Fruit fly (Drosophila melanogaster): ENCODE data around the gene CG13716.
A peak's percentile ranks its signal among the peaks of the same experiment; 100 is the strongest.

DNA sequence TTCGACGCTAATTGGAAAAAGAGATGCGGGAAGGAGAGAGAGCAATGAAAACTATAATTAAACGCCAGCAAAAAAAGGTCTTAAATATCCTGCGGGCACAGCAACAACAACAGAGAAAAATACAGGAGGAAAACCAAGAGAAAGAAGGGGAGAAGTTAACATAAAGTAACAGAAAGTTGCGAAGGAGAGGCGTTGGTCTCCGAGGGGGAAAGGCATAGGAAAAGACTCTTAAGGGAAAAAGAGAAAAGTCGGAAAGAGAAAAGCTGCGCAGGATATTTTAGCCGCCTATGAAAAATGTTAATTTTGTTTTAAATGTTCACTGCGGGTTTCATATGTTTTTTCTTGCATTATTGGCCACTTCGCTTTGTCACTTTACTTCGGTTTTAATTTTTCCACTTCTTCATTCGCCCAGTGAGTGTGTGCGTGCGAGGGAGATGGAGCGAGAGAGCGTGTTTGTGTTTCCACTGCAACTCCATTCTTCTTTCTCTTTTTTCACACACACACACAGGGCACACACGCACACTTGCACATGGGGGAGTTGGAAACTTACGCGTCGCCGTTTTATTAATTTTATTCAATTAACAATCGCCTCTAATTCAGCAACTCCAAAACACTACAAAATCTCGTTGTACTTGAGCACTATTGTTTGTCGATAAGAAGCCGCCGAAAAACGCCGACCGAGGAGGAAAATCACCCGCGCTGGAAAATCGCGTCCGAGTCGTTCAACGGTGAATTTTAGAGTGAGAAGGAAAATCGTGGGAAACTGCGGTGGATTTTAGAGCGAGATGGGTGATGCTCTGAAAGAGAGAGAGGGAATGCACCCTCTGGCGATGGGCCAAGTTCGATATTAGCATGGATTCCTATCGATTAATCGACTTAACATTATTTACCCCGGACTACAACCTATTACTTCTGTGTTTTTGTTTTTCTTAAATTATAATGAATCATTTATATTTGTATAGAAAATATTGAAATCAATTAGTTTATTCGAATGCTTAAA, 8.9 kb downstream of the CG13716 start, which contains the start of gene Src64B:
- TF ChIP-seq CG8478 (optimal IDR thresholded peaks at IDR 0.05) = no peak
- TF ChIP-seq CTCF (optimal IDR thresholded peaks at IDR 0.05) = peak in 1 of 2 experiments; percentile 56

All from S2 (cell line).